Fruit fly (Drosophila melanogaster): ENCODE data around the gene Dora.
A peak's percentile ranks its signal among the peaks of the same experiment; 100 is the strongest.

Dora gene

DNA sequence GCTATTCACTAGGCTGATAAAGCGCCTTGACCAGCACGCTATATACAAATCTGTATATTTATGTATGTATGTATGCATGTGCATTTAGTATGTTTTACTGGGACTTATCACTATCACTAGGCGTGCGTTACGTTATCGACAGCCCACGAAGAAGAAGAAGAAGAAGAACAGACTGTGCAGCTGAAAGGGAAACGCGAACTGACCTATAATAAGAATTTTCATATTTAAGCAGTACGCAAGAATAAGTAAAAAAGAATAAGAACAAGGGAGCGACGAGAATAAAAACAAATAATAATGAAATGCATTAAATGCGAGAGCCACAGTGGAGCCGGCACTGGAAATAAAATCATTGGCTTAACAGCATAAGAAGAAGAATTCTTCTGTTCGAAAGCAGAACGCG, 27.4 kb upstream of the Dora start (continued):
- no peak for TF ChIP-seq CG15336 (GFP tag; IDR thresholded peaks at IDR 0.05)
- no peak for TF ChIP-seq topi (GFP tag; optimal IDR thresholded peaks at IDR 0.05)
- TF ChIP-seq Sox102F (GFP tag; optimal IDR thresholded peaks at IDR 0.05): no peak
- TF ChIP-seq CG32006 (GFP tag; optimal IDR thresholded peaks at IDR 0.05): no peak
- TF ChIP-seq salr (GFP tag; optimal IDR thresholded peaks at IDR 0.05): no peak
- no peak for TF ChIP-seq CG8319 (GFP tag; optimal IDR thresholded peaks at IDR 0.05)
- TF ChIP-seq CG11762 (GFP tag; optimal IDR thresholded peaks at IDR 0.05; ENCODE audit: insufficient read depth): no peak

dm6 chrX:18837046-18837445, 26.7 kb upstream of the Dora start:
- no peak for TF ChIP-seq esn (GFP tag; optimal IDR thresholded peaks at IDR 0.05)
- peak; percentile 7 for TF ChIP-seq fd59A (GFP tag; optimal IDR thresholded peaks at IDR 0.05)
- no peak for TF ChIP-seq CG9139 (GFP tag; optimal IDR thresholded peaks at IDR 0.05)
- TF ChIP-seq dsx (GFP tag; optimal IDR thresholded peaks at IDR 0.05; ENCODE audit: poor library complexity, severe bottlenecking): peak; percentile 3
- TF ChIP-seq svp (GFP tag): peak; percentile 77
- TF ChIP-seq spab (GFP tag; optimal IDR thresholded peaks at IDR 0.05): no peak
- no peak for TF ChIP-seq CG1621 (tag; optimal IDR thresholded peaks at IDR 0.05)
- peak; percentile 23 for TF ChIP-seq Eip75B (GFP tag; optimal IDR thresholded peaks at IDR 0.05)
- TF ChIP-seq Hr39 (GFP tag; optimal IDR thresholded peaks at IDR 0.05): peak; percentile 17
- no peak for TF ChIP-seq Blimp-1 (GFP tag; optimal IDR thresholded peaks at IDR 0.05)
- TF ChIP-seq CG6163 (GFP tag; IDR thresholded peaks at IDR 0.05): no peak
- peak; percentile 48; the same call in 1 of the 3 replicates for TF ChIP-seq eg (GFP tag; IDR thresholded peaks at IDR 0.05)
- no peak for TF ChIP-seq CG11902 (GFP tag; optimal IDR thresholded peaks at IDR 0.05)
- TF ChIP-seq cyc (GFP tag; optimal IDR thresholded peaks at IDR 0.05): no peak
- TF ChIP-seq Eip78C (GFP tag): peak; percentile 77
- TF ChIP-seq net (GFP tag; optimal IDR thresholded peaks at IDR 0.05): no peak
- no peak for TF ChIP-seq Eip93F (GFP tag; optimal IDR thresholded peaks at IDR 0.05)
- no peak for TF ChIP-seq CG31627 (GFP tag; optimal IDR thresholded peaks at IDR 0.05)
- TF ChIP-seq CG6808 (GFP tag; optimal IDR thresholded peaks at IDR 0.05): no peak
- no peak for TF ChIP-seq CG34406 (GFP tag; optimal IDR thresholded peaks at IDR 0.05)
- no peak for TF ChIP-seq CG8632 (GFP tag; optimal IDR thresholded peaks at IDR 0.05)
- TF ChIP-seq CG10669 (GFP tag; optimal IDR thresholded peaks at IDR 0.05): no peak
- TF ChIP-seq CG7368 (GFP tag; optimal IDR thresholded peaks at IDR 0.05): no peak
- TF ChIP-seq dac (GFP tag; optimal IDR thresholded peaks at IDR 0.05): no peak
- TF ChIP-seq ss (GFP tag; optimal IDR thresholded peaks at IDR 0.05): no peak
- TF ChIP-seq Sox14 (GFP tag; optimal IDR thresholded peaks at IDR 0.05): no peak
- peak; percentile 36 for TF ChIP-seq CG3032 (tag; optimal IDR thresholded peaks at IDR 0.05)
- TF ChIP-seq lz (GFP tag; optimal IDR thresholded peaks at IDR 0.05): peak; percentile 9
- peak; percentile 11 for TF ChIP-seq achi (GFP tag; optimal IDR thresholded peaks at IDR 0.05)
- no peak for TF ChIP-seq fkh (GFP tag; optimal IDR thresholded peaks at IDR 0.05)
- TF ChIP-seq topi (GFP tag; optimal IDR thresholded peaks at IDR 0.05): no peak
- TF ChIP-seq CG8119 (GFP tag; IDR thresholded peaks at IDR 0.05): peak; percentile 45; the same call in 2 of the 3 replicates
- TF ChIP-seq Smox (GFP tag; optimal IDR thresholded peaks at IDR 0.05): no peak
- TF ChIP-seq CG11294 (GFP tag; IDR thresholded peaks at IDR 0.05): no peak
- no peak for TF ChIP-seq Met (GFP tag; optimal IDR thresholded peaks at IDR 0.05)
- TF ChIP-seq Lpt (GFP tag; optimal IDR thresholded peaks at IDR 0.05): no peak
- no peak for TF ChIP-seq CG15336 (GFP tag; IDR thresholded peaks at IDR 0.05)
- TF ChIP-seq pdm3 (GFP tag; optimal IDR thresholded peaks at IDR 0.05): peak; percentile 40
- peak; percentile 34 for TF ChIP-seq Hr4 (GFP tag; optimal IDR thresholded peaks at IDR 0.05)
- TF ChIP-seq CG8319 (GFP tag; optimal IDR thresholded peaks at IDR 0.05): no peak
- peak; percentile 12 for TF ChIP-seq acj6 (GFP tag; optimal IDR thresholded peaks at IDR 0.05)
- no peak for TF ChIP-seq Ets21C (GFP tag; optimal IDR thresholded peaks at IDR 0.05)
- TF ChIP-seq salr (GFP tag; optimal IDR thresholded peaks at IDR 0.05): no peak
- no peak for TF ChIP-seq Ets96B (tag; optimal IDR thresholded peaks at IDR 0.05)
- TF ChIP-seq Hr38 (GFP tag; optimal IDR thresholded peaks at IDR 0.05): no peak
- no peak for TF ChIP-seq CG11762 (GFP tag; optimal IDR thresholded peaks at IDR 0.05; ENCODE audit: insufficient read depth)
- TF ChIP-seq CG6854 (GFP tag; optimal IDR thresholded peaks at IDR 0.05): no peak
- TF ChIP-seq CG4318 (GFP tag; optimal IDR thresholded peaks at IDR 0.05): no peak
